Worm (Caenorhabditis elegans): Measurements from ENCODE around the gene R04D3.4.

Gene R04D3.4

DNA sequence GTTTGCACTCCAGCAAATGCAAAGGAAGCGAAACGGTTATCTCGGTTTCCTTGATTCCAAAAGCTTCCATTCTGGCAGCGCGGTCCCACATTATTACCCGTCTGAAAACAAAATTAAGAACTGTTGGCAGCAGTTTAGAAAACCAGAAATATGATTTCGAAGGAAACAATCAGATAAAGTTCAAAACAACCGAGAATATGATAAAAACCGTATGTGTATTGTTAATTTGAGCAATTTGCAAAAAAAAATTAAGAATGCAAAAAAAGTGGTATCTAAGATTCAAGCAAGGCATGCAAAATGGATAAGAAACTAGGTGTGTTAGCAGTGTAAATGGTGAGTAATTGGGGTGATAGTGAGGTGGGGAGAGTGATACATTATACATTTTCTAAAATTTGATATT is at the start of gene R04D3.4:
TSS of gene R04D3.4 (minus strand) at position 101 of the 400 bp plus-strand sequence.
- no peak for TF ChIP-seq vab-15 (tag; optimal IDR thresholded peaks at IDR 0.05)

DNA sequence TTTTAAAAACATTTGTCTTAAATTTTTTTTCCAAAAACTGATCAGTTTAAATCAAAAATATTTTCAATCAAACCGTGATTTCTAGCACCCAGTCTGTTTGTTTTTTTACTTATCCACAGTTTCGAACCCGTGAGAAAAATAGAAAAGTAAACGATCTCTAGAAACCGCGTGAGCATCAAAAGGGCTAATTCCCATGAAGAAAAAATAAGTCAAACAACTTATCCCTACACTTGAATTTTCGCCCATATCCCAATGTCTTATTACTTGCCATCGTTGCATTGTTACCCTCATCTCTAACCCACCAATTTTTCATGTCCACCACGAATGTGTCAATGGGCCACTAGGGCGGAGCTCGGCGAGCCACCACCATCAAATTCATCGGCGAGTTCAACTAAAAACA is 49.1 kb upstream of the R04D3.4 start, which contains the start of gene ptr-24:
TSS of gene ptr-24 (plus strand) at position 301 of the 400 bp plus-strand sequence.
- no peak for TF ChIP-seq pag-3 (tag; optimal IDR thresholded peaks at IDR 0.05; ENCODE audit: borderline replicate concordance, insufficient read depth)
- no peak for TF ChIP-seq swsn-7 (tag; optimal IDR thresholded peaks at IDR 0.05)
- TF ChIP-seq nhr-19 (GFP tag; conservative IDR thresholded peaks at IDR 0.05): no peak
- TF ChIP-seq lir-3 (tag; optimal IDR thresholded peaks at IDR 0.05; ENCODE audit: poor library complexity): no peak
- no peak for TF ChIP-seq sup-37 (GFP tag; optimal IDR thresholded peaks at IDR 0.05)
- TF ChIP-seq dsc-1 (tag; optimal IDR thresholded peaks at IDR 0.05): no peak
- no peak for TF ChIP-seq zip-4 (GFP tag; optimal IDR thresholded peaks at IDR 0.05)
- TF ChIP-seq nhr-12 (tag; optimal IDR thresholded peaks at IDR 0.05): no peak
- TF ChIP-seq nhr-11 (tag; optimal IDR thresholded peaks at IDR 0.05): no peak
- TF ChIP-seq nhr-77 (tag; optimal IDR thresholded peaks at IDR 0.05): no peak
- no peak for TF ChIP-seq efl-1 (optimal IDR thresholded peaks at IDR 0.05)
- TF ChIP-seq efl-1 (GFP tag; optimal IDR thresholded peaks at IDR 0.05 in 1 of 2): no peak
- no peak for TF ChIP-seq sptf-1 (tag; optimal IDR thresholded peaks at IDR 0.05)
- no peak for TF ChIP-seq unc-30 (tag; optimal IDR thresholded peaks at IDR 0.05)
- TF ChIP-seq C04F5.9 (tag; optimal IDR thresholded peaks at IDR 0.05): no peak
- no peak for TF ChIP-seq ets-5 (GFP tag; IDR thresholded peaks at IDR 0.05)
- TF ChIP-seq fkh-4 (tag; optimal IDR thresholded peaks at IDR 0.05; ENCODE audit: borderline replicate concordance): no peak
- no peak for TF ChIP-seq tlp-1 (tag; optimal IDR thresholded peaks at IDR 0.05)
- no peak for TF ChIP-seq elt-2 (tag; optimal IDR thresholded peaks at IDR 0.05)
- TF ChIP-seq snu-23 (GFP tag; optimal IDR thresholded peaks at IDR 0.05): no peak
- no peak for TF ChIP-seq mef-2 (tag; optimal IDR thresholded peaks at IDR 0.05)

DNA sequence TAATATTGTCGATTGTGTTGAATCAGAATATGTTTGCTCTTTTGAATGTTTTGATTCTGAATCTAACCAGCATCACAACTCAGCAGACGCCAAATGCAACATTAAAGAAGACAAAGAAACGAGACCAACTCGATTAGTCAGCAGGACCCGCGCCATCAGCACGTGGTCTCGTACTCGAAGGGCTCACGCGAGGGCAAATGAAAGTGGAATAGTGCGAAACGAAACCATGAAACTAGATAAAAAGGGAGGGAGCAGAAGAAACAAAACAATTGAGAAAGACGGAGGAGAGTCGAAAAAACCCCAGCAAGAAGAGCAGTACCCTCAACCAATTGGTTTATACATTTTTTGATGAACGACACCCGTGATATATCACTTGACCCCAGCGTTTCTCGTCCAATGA is 48.4 kb upstream of the R04D3.4 start:
- no peak for TF ChIP-seq C16A3.4 (tag; optimal IDR thresholded peaks at IDR 0.05)
- TF ChIP-seq blmp-1 (tag; optimal IDR thresholded peaks at IDR 0.05): no peak
- no peak for TF ChIP-seq hlh-17 (GFP tag; optimal IDR thresholded peaks at IDR 0.05; ENCODE audit: borderline replicate concordance)
- no peak for TF ChIP-seq sup-37 (GFP tag; optimal IDR thresholded peaks at IDR 0.05)
- TF ChIP-seq egl-27 (tag; optimal IDR thresholded peaks at IDR 0.05): no peak
- TF ChIP-seq nhr-28 (tag; optimal IDR thresholded peaks at IDR 0.05): no peak
- no peak for TF ChIP-seq aha-1 (tag; optimal IDR thresholded peaks at IDR 0.05)
- TF ChIP-seq nhr-12 (tag; optimal IDR thresholded peaks at IDR 0.05): no peak
- TF ChIP-seq tlp-1 (tag; optimal IDR thresholded peaks at IDR 0.05): no peak
- no peak for TF ChIP-seq efl-3 (GFP tag; optimal IDR thresholded peaks at IDR 0.05)
- TF ChIP-seq snpc-4 (tag; optimal IDR thresholded peaks at IDR 0.05): no peak
- peak in 1 of 2 experiments; percentile 0 for TF ChIP-seq efl-1 (optimal IDR thresholded peaks at IDR 0.05)
- peak in 1 of 2 experiments; percentile 19 for TF ChIP-seq efl-1 (GFP tag; optimal IDR thresholded peaks at IDR 0.05 in 1 of 2)
- no peak for TF ChIP-seq fkh-8 (tag; optimal IDR thresholded peaks at IDR 0.05)
- TF ChIP-seq nhr-77 (tag; optimal IDR thresholded peaks at IDR 0.05): no peak
- TF ChIP-seq fos-1 (tag; optimal IDR thresholded peaks at IDR 0.05): no peak
- peak; percentile 5 for TF ChIP-seq nhr-47 (tag; optimal IDR thresholded peaks at IDR 0.05)
- no peak for TF ChIP-seq C34B4.2 (tag; optimal IDR thresholded peaks at IDR 0.05)
- peak; percentile 35 for TF ChIP-seq unc-130 (tag; optimal IDR thresholded peaks at IDR 0.05)
- TF ChIP-seq egl-13 (tag; optimal IDR thresholded peaks at IDR 0.05): no peak
- TF ChIP-seq ceh-90 (tag; optimal IDR thresholded peaks at IDR 0.05): no peak
- TF ChIP-seq snu-23 (GFP tag; optimal IDR thresholded peaks at IDR 0.05): peak; percentile 59
- no peak for TF ChIP-seq nhr-90 (tag; optimal IDR thresholded peaks at IDR 0.05; ENCODE audit: poor library complexity)
- TF ChIP-seq nhr-84 (tag; optimal IDR thresholded peaks at IDR 0.05): no peak
- TF ChIP-seq unc-86 (tag; optimal IDR thresholded peaks at IDR 0.05): no peak
- TF ChIP-seq nhr-76 (tag; optimal IDR thresholded peaks at IDR 0.05): no peak
- TF ChIP-seq pax-3 (tag; optimal IDR thresholded peaks at IDR 0.05): no peak
- TF ChIP-seq dsc-1 (tag; optimal IDR thresholded peaks at IDR 0.05): peak; percentile 40
- no peak for TF ChIP-seq zag-1 (tag; optimal IDR thresholded peaks at IDR 0.05)
- TF ChIP-seq unc-62 (GFP tag; optimal IDR thresholded peaks at IDR 0.05): no peak
- no peak for TF ChIP-seq aly-2 (tag; optimal IDR thresholded peaks at IDR 0.05)
- no peak for TF ChIP-seq zip-4 (GFP tag; optimal IDR thresholded peaks at IDR 0.05)
- no peak for TF ChIP-seq lin-13 (GFP tag; optimal IDR thresholded peaks at IDR 0.05)
- no peak for TF ChIP-seq ama-1 (optimal IDR thresholded peaks at IDR 0.05)
- TF ChIP-seq nhr-11 (tag; optimal IDR thresholded peaks at IDR 0.05): no peak
- TF ChIP-seq vab-15 (tag; optimal IDR thresholded peaks at IDR 0.05): peak; percentile 43
- peak; percentile 50 for TF ChIP-seq nhr-20 (tag; optimal IDR thresholded peaks at IDR 0.05)
- TF ChIP-seq mab-9 (GFP tag; IDR thresholded peaks at IDR 0.05): peak; percentile 20; the same call in 1 of the 2 replicates

Measured in whole organism, L1 larva.